Worm (Caenorhabditis elegans): ENCODE measurements around the gene aff-1.
A peak's percentile ranks its signal among the peaks of the same experiment; 100 is the strongest.

aff-1 gene

DNA sequence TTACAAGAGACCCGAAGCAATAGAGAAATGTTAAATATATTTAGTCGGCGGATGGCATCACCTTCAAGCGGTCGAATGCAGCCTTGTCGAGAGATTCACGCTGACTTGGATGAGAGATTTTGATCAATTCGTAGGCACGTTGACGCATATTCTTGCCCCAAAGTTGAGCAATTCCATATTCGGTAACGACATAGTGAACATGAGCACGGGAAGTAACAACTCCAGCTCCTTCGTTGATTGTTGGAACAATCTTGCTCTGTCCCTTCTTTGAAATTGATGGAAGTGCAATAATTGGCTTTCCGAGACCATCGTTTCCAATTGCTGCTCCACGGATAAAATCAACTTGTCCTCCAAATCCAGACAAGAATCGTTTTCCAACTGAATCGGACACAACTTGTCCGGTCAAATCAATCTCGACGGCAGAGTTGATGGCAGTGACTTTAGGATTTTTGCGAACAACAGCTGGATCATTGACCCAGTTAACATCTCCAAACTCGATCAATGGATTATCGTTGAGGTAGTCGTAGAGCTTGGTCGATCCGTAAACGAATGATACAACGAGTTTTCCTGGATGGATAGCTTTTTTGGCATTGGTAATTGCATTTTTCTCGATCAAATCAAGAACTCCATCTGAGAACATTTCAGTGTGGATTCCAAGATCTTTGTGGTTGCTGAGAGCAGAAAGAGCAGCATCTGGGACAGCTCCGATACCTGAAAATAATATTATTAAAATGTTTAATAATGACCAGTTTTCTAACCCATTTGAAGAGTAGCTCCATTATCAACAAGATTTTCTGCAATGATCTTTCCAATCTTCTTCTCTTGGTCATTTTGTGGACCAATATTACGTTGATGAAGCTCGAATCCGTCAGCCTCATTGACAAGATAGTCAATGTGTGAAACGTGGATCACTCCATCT, 25.4 kb upstream of the aff-1 start:
- TF ChIP-seq nhr-43 (tag; optimal IDR thresholded peaks at IDR 0.05; ENCODE audit: poor library complexity, severe bottlenecking) (peak; percentile 66), ama-1 (optimal IDR thresholded peaks at IDR 0.05) (peak; percentile 56), lin-39 (tag; optimal IDR thresholded peaks at IDR 0.05) (peak; percentile 28), tbx-2 (tag; optimal IDR thresholded peaks at IDR 0.05) (no peak), elt-1 (tag; optimal IDR thresholded peaks at IDR 0.05) (no peak)

DNA sequence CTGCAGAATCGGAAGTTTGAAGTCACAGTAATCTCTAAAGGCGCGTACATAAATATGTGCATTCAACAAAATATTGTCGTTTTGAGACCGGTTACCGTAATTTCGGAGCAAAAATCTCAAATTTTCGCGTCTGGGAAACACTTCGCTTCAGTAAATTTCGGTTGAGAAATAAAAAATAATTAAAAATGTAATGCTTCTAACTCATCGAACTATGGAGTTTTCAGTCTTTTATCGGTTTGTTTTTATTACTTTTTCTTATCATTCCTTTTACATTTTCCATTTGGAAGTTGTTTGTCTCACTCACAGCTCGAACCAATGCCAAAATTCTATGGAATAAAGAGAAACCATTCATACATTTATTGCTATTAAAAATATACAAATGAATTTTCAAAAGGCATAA, 24.7 kb upstream of the aff-1 start:
- TF ChIP-seq lsy-12 (tag; optimal IDR thresholded peaks at IDR 0.05) (peak; percentile 38), nfya-1 (tag; optimal IDR thresholded peaks at IDR 0.05; ENCODE audit: insufficient read depth) (peak; percentile 21), nhr-43 (tag; optimal IDR thresholded peaks at IDR 0.05; ENCODE audit: poor library complexity, severe bottlenecking) (peak; percentile 78), aly-2 (tag; optimal IDR thresholded peaks at IDR 0.05) (no peak), ZK546.5 (tag; optimal IDR thresholded peaks at IDR 0.05) (no peak), sea-2 (GFP tag; optimal IDR thresholded peaks at IDR 0.05) (no peak), jun-1 (tag; optimal IDR thresholded peaks at IDR 0.05) (peak; percentile 10), pha-4 (tag; optimal IDR thresholded peaks at IDR 0.05) (peak; percentile 73), ama-1 (optimal IDR thresholded peaks at IDR 0.05) (peak; percentile 91), pqm-1 (tag; optimal IDR thresholded peaks at IDR 0.05) (peak; percentile 63), nhr-76 (tag; optimal IDR thresholded peaks at IDR 0.05) (peak; percentile 4), nhr-23 (tag; optimal IDR thresholded peaks at IDR 0.05) (peak; percentile 65), tbx-2 (tag; optimal IDR thresholded peaks at IDR 0.05) (peak; percentile 29), elt-2 (tag; optimal IDR thresholded peaks at IDR 0.05) (peak; percentile 66)

DNA sequence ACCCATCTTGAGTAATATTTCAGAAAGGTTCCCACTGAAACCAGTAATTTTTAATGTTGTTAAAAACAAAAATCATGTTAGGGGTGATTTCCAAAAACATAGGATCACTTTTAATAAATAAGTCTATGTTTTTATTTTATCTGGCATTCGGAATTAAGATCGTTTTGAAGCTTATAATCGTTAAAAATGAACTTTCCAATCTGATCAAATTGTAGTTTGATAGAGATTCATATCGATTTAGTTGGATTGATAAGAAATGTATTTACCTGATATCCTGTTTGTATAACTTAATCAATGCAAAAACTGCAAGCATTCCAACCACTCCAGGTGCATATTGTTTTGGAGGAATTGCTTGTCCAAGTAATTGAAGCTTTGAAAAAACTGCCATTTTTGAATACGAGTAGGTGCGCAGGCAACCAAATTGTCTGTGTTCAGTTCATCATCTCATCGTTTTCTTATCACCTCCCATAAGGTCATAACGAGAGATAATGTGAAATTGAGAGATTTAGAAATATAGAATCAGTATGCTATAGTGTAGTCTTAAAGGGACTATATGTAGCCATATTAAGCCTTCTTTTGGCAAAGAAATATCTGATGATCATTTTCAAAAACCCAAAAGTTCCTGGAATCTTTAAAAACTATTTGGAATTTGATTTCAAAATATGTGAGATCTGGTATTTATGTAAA, 23.9 kb upstream of the aff-1 start, which contains the start of gene pmp-2:
Gene pmp-2 (minus strand): TSS at position 487 of the 687 bp plus-strand sequence.
- TF ChIP-seq nhr-76 (tag; optimal IDR thresholded peaks at IDR 0.05) = peak; percentile 42
- no peak for TF ChIP-seq R02D3.7 (tag; optimal IDR thresholded peaks at IDR 0.05)
- TF ChIP-seq nhr-43 (tag; optimal IDR thresholded peaks at IDR 0.05; ENCODE audit: poor library complexity, severe bottlenecking) = peak; percentile 18
- TF ChIP-seq ama-1 (optimal IDR thresholded peaks at IDR 0.05) = no peak
- peak; percentile 8 for TF ChIP-seq pqm-1 (tag; optimal IDR thresholded peaks at IDR 0.05)
- peak; percentile 6 for TF ChIP-seq ceh-28 (tag; optimal IDR thresholded peaks at IDR 0.05)
- peak; percentile 40 for TF ChIP-seq elt-2 (tag; optimal IDR thresholded peaks at IDR 0.05)
- TF ChIP-seq nhr-28 (tag; optimal IDR thresholded peaks at IDR 0.05) = no peak
- peak; percentile 11 for TF ChIP-seq nhr-23 (tag; optimal IDR thresholded peaks at IDR 0.05)
- no peak for TF ChIP-seq fkh-2 (tag; optimal IDR thresholded peaks at IDR 0.05)
- no peak for TF ChIP-seq unc-39 (tag; optimal IDR thresholded peaks at IDR 0.05)

DNA sequence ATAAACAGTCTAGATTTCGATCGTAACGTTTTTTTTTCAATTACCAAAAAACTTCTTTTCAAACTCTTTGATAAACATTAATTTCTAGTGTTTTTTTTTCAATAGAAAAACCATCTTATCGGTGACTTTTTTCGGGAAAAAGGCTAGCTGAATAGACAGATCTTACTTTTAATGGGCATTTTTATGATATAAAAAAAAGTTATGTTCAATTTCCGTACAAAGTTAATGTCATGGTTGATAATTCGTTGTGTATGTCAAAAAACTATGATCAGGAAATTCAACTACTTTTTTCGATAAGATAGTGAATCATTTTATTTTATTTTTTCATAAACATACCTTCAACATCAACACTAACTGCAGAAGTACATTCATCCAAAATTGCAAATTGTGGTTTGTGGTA, 21.0 kb upstream of the aff-1 start:
- no peak for TF ChIP-seq nhr-67 (tag; optimal IDR thresholded peaks at IDR 0.05)
- TF ChIP-seq nhr-11 (tag; optimal IDR thresholded peaks at IDR 0.05) = no peak
- TF ChIP-seq hmg-11 (tag; optimal IDR thresholded peaks at IDR 0.05) = no peak
- no peak for TF ChIP-seq snpc-4 (tag; optimal IDR thresholded peaks at IDR 0.05)
- peak; percentile 64 for TF ChIP-seq elt-2 (tag; optimal IDR thresholded peaks at IDR 0.05)
- TF ChIP-seq ceh-16 (tag; optimal IDR thresholded peaks at IDR 0.05) = no peak
- TF ChIP-seq nhr-12 (tag; optimal IDR thresholded peaks at IDR 0.05) = no peak

DNA sequence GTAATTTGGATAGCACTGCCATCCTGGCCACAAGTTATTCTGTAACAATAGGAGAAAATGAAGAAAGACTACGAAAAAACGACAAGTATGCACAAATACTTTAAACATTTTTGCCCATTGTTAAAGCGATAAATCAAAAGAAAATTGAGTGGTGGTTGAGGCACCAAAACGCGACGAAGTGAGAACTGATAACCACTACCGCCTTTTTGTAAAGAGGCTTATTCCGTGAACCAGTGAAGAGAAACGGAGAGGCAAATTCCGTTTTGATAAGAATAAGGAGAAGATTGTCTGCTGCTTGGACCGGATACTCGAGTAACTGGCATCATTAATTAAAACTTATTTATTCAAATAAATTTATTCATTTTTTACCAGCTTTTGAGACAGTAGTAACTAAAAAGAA, 20.2 kb upstream of the aff-1 start, which contains the start of gene pmp-1:
Gene pmp-1 (minus strand): TSS at position 39 of the 400 bp plus-strand sequence.
- TF ChIP-seq nhr-237 (tag; optimal IDR thresholded peaks at IDR 0.05) (no peak), unc-62 (GFP tag; optimal IDR thresholded peaks at IDR 0.05) (no peak), nhr-11 (tag; optimal IDR thresholded peaks at IDR 0.05) (no peak), ama-1 (optimal IDR thresholded peaks at IDR 0.05) (no peak), ztf-11 (tag; optimal IDR thresholded peaks at IDR 0.05) (no peak), pqm-1 (tag; optimal IDR thresholded peaks at IDR 0.05) (peak; percentile 54), eor-1 (tag; optimal IDR thresholded peaks at IDR 0.05) (no peak), unc-39 (tag; optimal IDR thresholded peaks at IDR 0.05) (no peak), nhr-28 (tag; optimal IDR thresholded peaks at IDR 0.05) (no peak), elt-2 (tag; optimal IDR thresholded peaks at IDR 0.05) (peak; percentile 80), hmg-11 (tag; optimal IDR thresholded peaks at IDR 0.05) (no peak), mdl-1 (tag; optimal IDR thresholded peaks at IDR 0.05) (no peak), nfya-1 (tag; optimal IDR thresholded peaks at IDR 0.05; ENCODE audit: insufficient read depth) (no peak), sea-2 (GFP tag; optimal IDR thresholded peaks at IDR 0.05) (no peak), R02D3.7 (tag; optimal IDR thresholded peaks at IDR 0.05) (no peak)

Data from whole organism, L3 larva.